Fruit fly (Drosophila melanogaster): ENCODE results near the gene robl37BC.
A peak's percentile ranks its signal among the peaks of the same experiment; 100 is the strongest.

robl37BC gene

DNA sequence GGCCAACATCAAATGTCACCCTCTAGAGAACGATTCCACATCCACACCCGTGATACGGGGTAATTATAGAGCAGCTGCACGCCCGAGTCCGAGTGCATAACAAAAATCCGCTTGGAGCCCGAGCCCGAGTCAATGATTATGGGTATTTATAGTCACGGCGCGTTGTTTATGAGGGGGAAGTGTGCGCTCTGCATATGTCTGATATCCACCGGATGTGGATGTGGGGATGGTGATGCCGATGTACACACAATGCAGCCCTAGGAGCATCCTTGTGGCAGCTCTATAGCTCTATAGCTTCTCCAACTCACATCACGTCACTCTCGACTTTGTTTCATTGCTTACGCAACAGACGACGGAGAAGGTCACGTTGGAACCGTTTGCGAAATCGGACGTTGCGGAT is 26.8 kb downstream of the robl37BC start (continued):
- TF ChIP-seq CG9932 (GFP tag; IDR thresholded peaks at IDR 0.05), result no peak
- TF ChIP-seq CG8281 (tag; optimal IDR thresholded peaks at IDR 0.05), result no peak
- no peak for TF ChIP-seq CG15514 (GFP tag; optimal IDR thresholded peaks at IDR 0.05)
- no peak for TF ChIP-seq B-H2 (GFP tag; optimal IDR thresholded peaks at IDR 0.05)
- TF ChIP-seq Asciz (GFP tag; optimal IDR thresholded peaks at IDR 0.05), result no peak
- TF ChIP-seq Hand (GFP tag; optimal IDR thresholded peaks at IDR 0.05), result no peak
- TF ChIP-seq CG31388 (GFP tag; optimal IDR thresholded peaks at IDR 0.05), result no peak
- no peak for TF ChIP-seq CG42726 (GFP tag; IDR thresholded peaks at IDR 0.05; ENCODE audit: partially characterized antibody)
- TF ChIP-seq Optix (GFP tag; IDR thresholded peaks at IDR 0.05), result no peak
- no peak for TF ChIP-seq CG11696 (GFP tag; IDR thresholded peaks at IDR 0.05)
- TF ChIP-seq E2f2 (GFP tag; IDR thresholded peaks at IDR 0.05), result 0 out of 2 replicates have a peak, but pooled peaks have one; percentile 7
- TF ChIP-seq CG3407 (GFP tag; optimal IDR thresholded peaks at IDR 0.05), result no peak
- TF ChIP-seq CG4282 (GFP tag; optimal IDR thresholded peaks at IDR 0.05), result no peak
- TF ChIP-seq HLHmδ (GFP tag; optimal IDR thresholded peaks at IDR 0.05), result peak; percentile 67
- TF ChIP-seq CG14860 (GFP tag; IDR thresholded peaks at IDR 0.05; ENCODE audit: partially characterized antibody), result 0 out of 3 replicates have a peak, but pooled peaks have one; percentile 29
- TF ChIP-seq chm (GFP tag; IDR thresholded peaks at IDR 0.05), result no peak
- no peak for TF ChIP-seq CG9215 (GFP tag; IDR thresholded peaks at IDR 0.05)
- TF ChIP-seq CG16779 (GFP tag; IDR thresholded peaks at IDR 0.05), result no peak
- peak in 1 of 2 experiments; percentile 59 for TF ChIP-seq Pdp1 (GFP tag; optimal IDR thresholded peaks at IDR 0.05)
- TF ChIP-seq amos (GFP tag; IDR thresholded peaks at IDR 0.05; ENCODE audit: partially characterized antibody), result no peak
- peak; percentile 13; the same call in 1 of the 2 replicates for TF ChIP-seq ssp (GFP tag; IDR thresholded peaks at IDR 0.05)

DNA sequence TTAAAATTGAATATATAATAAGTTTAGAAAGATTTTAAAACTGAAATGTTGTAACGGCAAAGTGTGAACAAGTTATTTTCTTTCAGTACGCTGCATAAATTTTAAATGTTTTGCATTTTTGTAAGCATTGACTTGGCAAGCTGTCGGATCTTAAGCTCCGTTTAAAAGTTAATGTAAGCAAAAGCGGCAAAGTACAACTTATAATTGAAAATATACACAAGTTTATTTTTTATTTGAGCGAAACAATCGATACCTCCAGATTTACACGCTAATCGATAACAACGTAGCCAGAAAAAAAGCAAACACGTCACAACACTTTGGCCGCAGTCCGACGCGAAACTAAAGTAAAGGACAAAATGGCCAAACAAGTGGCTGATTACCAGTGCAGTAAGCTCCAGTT is 30.9 kb downstream of the robl37BC start, which contains the start of gene Catsup:
Gene Catsup, plus strand, starts transcription at position 273 of the 400 bp plus-strand sequence.
- TF ChIP-seq CG16813 (GFP tag; IDR thresholded peaks at IDR 0.05; ENCODE audit: partially characterized antibody) (peak; percentile 63; the same call in 2 of the 3 replicates), CG5180 (GFP tag; optimal IDR thresholded peaks at IDR 0.05) (no peak), pfk (GFP tag; optimal IDR thresholded peaks at IDR 0.05) (no peak), crp (GFP tag; optimal IDR thresholded peaks at IDR 0.05) (no peak), bab2 (GFP tag; optimal IDR thresholded peaks at IDR 0.05) (no peak), CG33213 (GFP tag; optimal IDR thresholded peaks at IDR 0.05) (no peak), pzg (GFP tag; optimal IDR thresholded peaks at IDR 0.05) (peak; percentile 29), sens (GFP tag) (peak; percentile 72), CG17612 (GFP tag; IDR thresholded peaks at IDR 0.05) (no peak), CG16863 (GFP tag; optimal IDR thresholded peaks at IDR 0.05) (no peak), chinmo (GFP tag; IDR thresholded peaks at IDR 0.05; ENCODE audit: partially characterized antibody) (no peak), Awh (GFP tag; IDR thresholded peaks at IDR 0.05) (no peak), amos (GFP tag; IDR thresholded peaks at IDR 0.05; ENCODE audit: partially characterized antibody) (peak; percentile 59), CG8388 (GFP tag; optimal IDR thresholded peaks at IDR 0.05) (no peak), Sin3A (optimal IDR thresholded peaks at IDR 0.05) (peak; percentile 20), ind (GFP tag; optimal IDR thresholded peaks at IDR 0.05) (no peak), D19B (GFP tag; optimal IDR thresholded peaks at IDR 0.05) (no peak), sna (GFP tag; IDR thresholded peaks at IDR 0.05; ENCODE audit: partially characterized antibody) (peak; percentile 78), z (GFP tag; IDR thresholded peaks at IDR 0.05) (no peak), B-H2 (GFP tag; optimal IDR thresholded peaks at IDR 0.05) (no peak), Myb (GFP tag; optimal IDR thresholded peaks at IDR 0.05) (peak; percentile 46), Dp (GFP tag; optimal IDR thresholded peaks at IDR 0.05) (peak; percentile 21), row (GFP tag; IDR thresholded peaks at IDR 0.05) (peak; percentile 14; the same call in 1 of the 3 replicates), tgo (GFP tag; IDR thresholded peaks at IDR 0.05) (no peak), Neu2 (GFP tag; optimal IDR thresholded peaks at IDR 0.05; ENCODE audit: borderline replicate concordance) (no peak), yki (optimal IDR thresholded peaks at IDR 0.05) (no peak), nom (GFP tag; optimal IDR thresholded peaks at IDR 0.05) (no peak), exex (tag; optimal IDR thresholded peaks at IDR 0.05) (no peak), hb (GFP tag; IDR thresholded peaks at IDR 0.05; ENCODE audit: partially characterized antibody) (peak; percentile 58; the same call in 1 of the 3 replicates), Usf (GFP tag; optimal IDR thresholded peaks at IDR 0.05) (no peak), H15 (GFP tag; IDR thresholded peaks at IDR 0.05) (no peak)

Measured in whole organism, embryonic.